Fruit fly (Drosophila melanogaster) whole organism, embryonic: ENCODE measurements around the gene yl.

Experiments used
- CG11085 ChIP-seq: fragments of 200-800 bp; sonication (Bioruptor generic); IDR thresholded peaks from 2 replicates; pipeline ENCODE4 v1.3.6; 2022; ENCODE audit warnings: missing biosample characterization, missing genetic modification characterization
- CG12299 ChIP-seq: fragments of 200-800 bp; sonication (Bioruptor generic); optimal IDR thresholded peaks from 2 replicates; lab custom pipeline; 2018; ENCODE audit warnings: missing biosample characterization, mild to moderate bottlenecking, missing genetic modification characterization
- CG12744 ChIP-seq: fragments of 200-800 bp; sonication (Bioruptor generic); optimal IDR thresholded peaks from 2 replicates; lab custom pipeline; 2016; ENCODE audit warnings: missing biosample characterization, missing genetic modification characterization
- CG31441 ChIP-seq: fragments of 200-800 bp; sonication (Bioruptor generic); IDR thresholded peaks from 2 replicates; pipeline ENCODE4 v1.3.6; 2022; ENCODE audit warnings: missing biosample characterization, missing genetic modification characterization
- Dad ChIP-seq: fragments of 200-800 bp; sonication (Bioruptor generic); optimal IDR thresholded peaks from 3 replicates; lab custom pipeline; 2016; ENCODE audit warnings: missing biosample characterization, missing genetic modification characterization
- Dfd ChIP-seq, 2 experiments: fragments of >200 bp; optimal IDR thresholded peaks; 2 replicates each; lab custom pipeline; 2017; ENCODE audit warnings: missing biosample characterization in 2 of 2, missing genetic modification characterization in 2 of 2
- Taf1 ChIP-seq: fragments of 200-800 bp; sonication (Bioruptor generic); IDR thresholded peaks from 2 replicates; pipeline ENCODE4 v1.3.6; 2022; ENCODE audit warnings: missing biosample characterization, missing genetic modification characterization
- cato ChIP-seq: fragments of 200-800 bp; sonication (Bioruptor generic); optimal IDR thresholded peaks from 2 replicates; lab custom pipeline; 2016; ENCODE audit warnings: missing biosample characterization, missing genetic modification characterization, borderline replicate concordance
- p53 ChIP-seq: fragments of 200-800 bp; sonication (Bioruptor generic); optimal IDR thresholded peaks from 2 replicates; lab custom pipeline; 2016; ENCODE audit warnings: missing biosample characterization, missing genetic modification characterization

- TF ChIP-seq p53 (GFP tag; lab: Kevin White, UChicago) (no peak), CG12744 (GFP tag; lab: Kevin White, UChicago) (no peak), Dad (GFP tag; lab: Kevin White, UChicago) (no peak), CG31441 (GFP tag; lab: Robert Waterston, UW) (no peak), cato (no peak), Dfd (GFP tag; optimal IDR thresholded peaks at IDR 0.05; lab: Kevin White, UChicago) (no peak), CG11085 (GFP tag; lab: Robert Waterston, UW) (no peak), CG12299 (no peak), Taf1 (GFP tag; lab: Robert Waterston, UW) (no peak)
Measured at dm6 chrX:14151906-14152305, 41.1 kb upstream of the yl start, which contains the start of gene CG12479.
